Worm (Caenorhabditis elegans): ENCODE results near the gene col-156.

Gene col-156

ce11 chrV:11412125-11412524, 38.0 kb downstream of the col-156 start (continued):
- no peak for TF ChIP-seq sptf-2 (GFP tag; optimal IDR thresholded peaks at IDR 0.05)
- 0 out of 2 replicates have a peak, but pooled peaks have one; percentile 6 for TF ChIP-seq egrh-3 (GFP tag; IDR thresholded peaks at IDR 0.05)
- no peak for TF ChIP-seq aptf-2 (GFP tag; conservative IDR thresholded peaks at IDR 0.05)
- TF ChIP-seq pbrm-1 (GFP tag; IDR thresholded peaks at IDR 0.05), result peak; percentile 80
- TF ChIP-seq Y67H2A.10 (GFP tag; conservative IDR thresholded peaks at IDR 0.05), result no peak
- TF ChIP-seq B0035.1 (tag; optimal IDR thresholded peaks at IDR 0.05), result no peak
- TF ChIP-seq C06A6.2 (GFP tag; conservative IDR thresholded peaks at IDR 0.05), result no peak
- peak; percentile 20; the same call in 1 of the 2 replicates for TF ChIP-seq F33H1.4 (GFP tag; IDR thresholded peaks at IDR 0.05)
- no peak for TF ChIP-seq nhr-90 (tag; optimal IDR thresholded peaks at IDR 0.05)
- TF ChIP-seq F39B2.1 (GFP tag; IDR thresholded peaks at IDR 0.05), result no peak
- TF ChIP-seq sdz-38 (tag; optimal IDR thresholded peaks at IDR 0.05), result no peak
- TF ChIP-seq ceh-58 (GFP tag; IDR thresholded peaks at IDR 0.05), result no peak
- no peak for TF ChIP-seq K11D2.4 (GFP tag; IDR thresholded peaks at IDR 0.05)
- TF ChIP-seq ztf-26 (tag; optimal IDR thresholded peaks at IDR 0.05), result no peak
- TF ChIP-seq lag-1 (GFP tag; IDR thresholded peaks at IDR 0.05), result no peak
- peak; percentile 80 for TF ChIP-seq lin-26 (GFP tag; IDR thresholded peaks at IDR 0.05)
- TF ChIP-seq F57C9.4 (tag; optimal IDR thresholded peaks at IDR 0.05), result no peak
- TF ChIP-seq ztf-3 (GFP tag; optimal IDR thresholded peaks at IDR 0.05), result no peak
- TF ChIP-seq lir-1 (GFP tag; conservative IDR thresholded peaks at IDR 0.05), result 0 out of 2 replicates have a peak, but pooled peaks have one; percentile 5
- no peak for TF ChIP-seq F55B11.4 (tag; optimal IDR thresholded peaks at IDR 0.05; ENCODE audit: borderline replicate concordance, insufficient read depth)
- no peak for TF ChIP-seq mes-4 (tag; optimal IDR thresholded peaks at IDR 0.05)
- no peak for TF ChIP-seq fkh-3 (tag; optimal IDR thresholded peaks at IDR 0.05)
- TF ChIP-seq attf-5 (GFP tag; optimal IDR thresholded peaks at IDR 0.05), result peak; percentile 37
- TF ChIP-seq let-526 (GFP tag; IDR thresholded peaks at IDR 0.05), result no peak
- no peak for TF ChIP-seq hlh-12 (tag; optimal IDR thresholded peaks at IDR 0.05)
- TF ChIP-seq nfya-2 (GFP tag; IDR thresholded peaks at IDR 0.05), result no peak
- no peak for TF ChIP-seq F10E7.11 (tag; optimal IDR thresholded peaks at IDR 0.05)
- TF ChIP-seq K12H6.12 (tag; optimal IDR thresholded peaks at IDR 0.05), result peak; percentile 15
- no peak for TF ChIP-seq unc-62 (GFP tag; optimal IDR thresholded peaks at IDR 0.05)
- no peak for TF ChIP-seq sea-2 (GFP tag; IDR thresholded peaks at IDR 0.05)
- TF ChIP-seq hlh-26 (GFP tag; conservative IDR thresholded peaks at IDR 0.05), result no peak
- no peak for TF ChIP-seq T26A5.8 (tag; optimal IDR thresholded peaks at IDR 0.05)
- peak; percentile 66 for TF ChIP-seq snpc-1.1 (tag; optimal IDR thresholded peaks at IDR 0.05; ENCODE audit: insufficient read depth)
- TF ChIP-seq lsy-27 (tag; optimal IDR thresholded peaks at IDR 0.05; ENCODE audit: borderline replicate concordance, insufficient read depth), result peak; percentile 30
- peak; percentile 81 for TF ChIP-seq B0261.1 (tag; optimal IDR thresholded peaks at IDR 0.05)
- peak; percentile 21 for TF ChIP-seq somi-1 (GFP tag; optimal IDR thresholded peaks at IDR 0.05)
- peak; percentile 16 for TF ChIP-seq hrde-1 (tag; optimal IDR thresholded peaks at IDR 0.05; ENCODE audit: borderline replicate concordance)
- no peak for TF ChIP-seq nhr-120 (GFP tag; IDR thresholded peaks at IDR 0.05)
- TF ChIP-seq lin-35 (GFP tag; optimal IDR thresholded peaks at IDR 0.05), result no peak
- peak; percentile 63 for TF ChIP-seq nfyb-1 (GFP tag; IDR thresholded peaks at IDR 0.05)
- no peak for TF ChIP-seq madf-8 (GFP tag; conservative IDR thresholded peaks at IDR 0.05)
- no peak; the same call in 1 of the 2 replicates for TF ChIP-seq hmg-1.2 (GFP tag; IDR thresholded peaks at IDR 0.05)
- TF ChIP-seq cebp-1 (GFP tag; IDR thresholded peaks at IDR 0.05), result no peak
- no peak for TF ChIP-seq cebp-1 (tag; optimal IDR thresholded peaks at IDR 0.05)
- TF ChIP-seq athp-1 (tag; optimal IDR thresholded peaks at IDR 0.05), result peak; percentile 63
- peak; percentile 47 for TF ChIP-seq snpc-3.4 (tag; optimal IDR thresholded peaks at IDR 0.05)
- no peak for TF ChIP-seq dpff-1 (tag; optimal IDR thresholded peaks at IDR 0.05)
- TF ChIP-seq madf-3 (GFP tag; IDR thresholded peaks at IDR 0.05), result no peak
- TF ChIP-seq atf-7 (tag; optimal IDR thresholded peaks at IDR 0.05), result peak; percentile 20

All from whole organism, young adult.